Worm (Caenorhabditis elegans) whole organism, early embryonic: ENCODE measurements around the gene gst-9.

Source experiments
- B0310.2 ChIP-seq: sonication (generic microtip); optimal IDR thresholded peaks from 2 replicates; lab custom pipeline; 2016; ENCODE audit warnings: mild to moderate bottlenecking, missing genetic modification characterization, missing compliant biosample characterization
- F13C5.2 ChIP-seq: sonication (generic microtip); optimal IDR thresholded peaks from 2 replicates; lab custom pipeline; 2017; ENCODE audit warnings: mild to moderate bottlenecking, missing genetic modification characterization, inconsistent platforms, missing compliant biosample characterization
- ama-1 ChIP-seq: fragments of 150-350 bp; optimal IDR thresholded peaks from 2 replicates; lab custom pipeline; 2014
- ceh-13 ChIP-seq: fragments of 200-800 bp; sonication (Bioruptor generic); optimal IDR thresholded peaks from 2 replicates; lab custom pipeline; 2018; ENCODE audit warnings: mild to moderate bottlenecking, missing genetic modification characterization, missing compliant biosample characterization
- ceh-36 ChIP-seq: sonication (generic microtip); optimal IDR thresholded peaks from 2 replicates; lab custom pipeline; 2016; ENCODE audit warnings: missing genetic modification characterization, inconsistent platforms, missing compliant biosample characterization
- ets-7 ChIP-seq: sonication (generic microtip); optimal IDR thresholded peaks from 2 replicates; lab custom pipeline; 2016; ENCODE audit warnings: missing genotype, missing genetic modification characterization, missing compliant biosample characterization
- flt-1 ChIP-seq: fragments of 200-800 bp; sonication (Bioruptor generic); IDR thresholded peaks from 2 replicates; pipeline ENCODE4 v1.3.6; 2022; ENCODE audit warnings: missing genetic modification characterization, missing compliant biosample characterization
- hmbx-1 ChIP-seq: sonication (generic microtip); optimal IDR thresholded peaks from 2 replicates; lab custom pipeline; 2016; ENCODE audit warnings: mild to moderate bottlenecking, missing genetic modification characterization, missing compliant biosample characterization
- hmg-4 ChIP-seq: fragments of 200-800 bp; sonication (Bioruptor generic); optimal IDR thresholded peaks from 2 replicates; lab custom pipeline; 2018; ENCODE audit warnings: mild to moderate bottlenecking, missing genetic modification characterization, missing compliant biosample characterization
- hnd-1 ChIP-seq: sonication (generic microtip); optimal IDR thresholded peaks from 2 replicates; lab custom pipeline; 2016; ENCODE audit warnings: missing genetic modification characterization, missing compliant biosample characterization
- pes-1 ChIP-seq: fragments of 200-800 bp; sonication (Bioruptor generic); IDR thresholded peaks from 2 replicates; pipeline ENCODE4 v1.3.6; 2022; ENCODE audit warnings: missing genetic modification reagents, missing genetic modification characterization, missing compliant biosample characterization
- tbx-11 ChIP-seq: fragments of 200-800 bp; sonication (Bioruptor generic); IDR thresholded peaks from 2 replicates; pipeline ENCODE4 v1.3.6; 2022; ENCODE audit warnings: missing genetic modification characterization, missing compliant biosample characterization
- tra-4 ChIP-seq: sonication (generic microtip); optimal IDR thresholded peaks from 2 replicates; lab custom pipeline; 2017; ENCODE audit warnings: missing genetic modification characterization, missing compliant biosample characterization

ce11 chrII:4918501-4919021, 27.2 kb downstream of the gst-9 start:
- no peak for TF ChIP-seq ama-1 (lab: Kevin White, UChicago)
- no peak for TF ChIP-seq ets-7 (tag; lab: Kevin White, UChicago)
- no peak for TF ChIP-seq B0310.2 (tag; lab: Kevin White, UChicago)
- TF ChIP-seq hmg-4, result no peak
- TF ChIP-seq ceh-36 (tag; lab: Kevin White, UChicago), result no peak
- no peak for TF ChIP-seq pes-1 (GFP tag; lab: Robert Waterston, UW)
- TF ChIP-seq ceh-13 (GFP tag; lab: Kevin White, UChicago), result no peak
- no peak for TF ChIP-seq tra-4 (tag; lab: Kevin White, UChicago)
- no peak for TF ChIP-seq hmbx-1 (tag; lab: Kevin White, UChicago)
- TF ChIP-seq flt-1 (GFP tag; lab: Robert Waterston, UW), result no peak
- TF ChIP-seq F13C5.2 (tag; lab: Kevin White, UChicago), result no peak
- TF ChIP-seq tbx-11, result no peak
- TF ChIP-seq hnd-1 (tag; lab: Kevin White, UChicago), result no peak
